Worm (Caenorhabditis elegans): ENCODE data around the gene pnc-1.

pnc-1 gene

DNA sequence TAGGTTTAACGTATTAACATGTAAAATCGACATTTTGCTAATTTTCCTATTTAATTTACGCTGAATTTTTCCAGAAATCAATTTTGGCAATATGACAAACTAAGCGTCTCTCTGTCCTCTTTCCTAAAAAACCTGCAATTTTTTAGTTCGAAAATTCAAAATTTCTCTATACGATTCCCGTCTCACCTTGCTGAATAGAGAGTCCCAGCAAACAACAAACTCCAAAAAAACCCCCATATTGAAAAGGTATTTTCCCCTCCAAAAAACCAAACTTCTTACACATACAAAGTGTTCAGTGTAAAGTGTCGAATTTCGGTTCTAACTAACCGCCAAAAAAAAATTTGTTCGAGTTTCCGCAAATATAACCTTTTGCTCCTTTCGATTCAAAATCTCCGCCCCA lies at the start of gene pnc-1:
TSS of gene pnc-1 (plus strand) at position 301 of the 400 bp plus-strand sequence.
- TF ChIP-seq sptf-1 (tag; optimal IDR thresholded peaks at IDR 0.05) = no peak
- TF ChIP-seq M03D4.4 (tag; optimal IDR thresholded peaks at IDR 0.05) = no peak
- no peak for TF ChIP-seq nhr-76 (tag; optimal IDR thresholded peaks at IDR 0.05)
- TF ChIP-seq cnd-1 (tag; optimal IDR thresholded peaks at IDR 0.05) = no peak

DNA sequence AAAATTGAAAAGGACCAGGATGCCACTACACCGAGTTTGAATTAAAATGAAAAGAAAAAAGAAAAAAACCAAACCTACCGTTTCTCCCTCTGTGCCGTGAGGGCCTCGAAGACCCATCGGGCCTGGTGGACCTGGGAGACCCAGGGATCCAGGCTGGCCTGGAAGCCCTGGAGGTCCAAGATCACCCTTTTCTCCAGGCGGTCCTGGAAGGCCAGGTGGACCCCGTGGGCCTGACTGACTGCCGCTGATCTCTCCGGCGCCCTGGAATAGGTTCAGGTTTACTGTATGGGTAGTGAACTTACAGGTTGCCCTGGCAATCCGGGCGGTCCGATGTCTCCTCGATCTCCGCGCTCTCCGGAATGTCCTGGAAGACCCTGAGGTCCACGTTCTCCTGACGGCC lies 44.6 kb upstream of the pnc-1 start:
- TF ChIP-seq mep-1 (tag; optimal IDR thresholded peaks at IDR 0.05) = no peak
- TF ChIP-seq sem-2 (GFP tag; optimal IDR thresholded peaks at IDR 0.05) = no peak
- no peak for TF ChIP-seq ces-1 (GFP tag; optimal IDR thresholded peaks at IDR 0.05)
- no peak for TF ChIP-seq ham-2 (GFP tag; optimal IDR thresholded peaks at IDR 0.05)
- no peak for TF ChIP-seq lin-13 (tag; optimal IDR thresholded peaks at IDR 0.05)
- no peak for TF ChIP-seq mls-2 (tag; optimal IDR thresholded peaks at IDR 0.05)
- TF ChIP-seq nhr-28 (tag; optimal IDR thresholded peaks at IDR 0.05) = no peak
- no peak for TF ChIP-seq M03D4.4 (tag; optimal IDR thresholded peaks at IDR 0.05)
- no peak for TF ChIP-seq elt-3 (tag; optimal IDR thresholded peaks at IDR 0.05)
- no peak for TF ChIP-seq unc-62 (GFP tag; optimal IDR thresholded peaks at IDR 0.05)
- TF ChIP-seq sptf-1 (tag; optimal IDR thresholded peaks at IDR 0.05) = no peak
- TF ChIP-seq lin-32 (GFP tag; optimal IDR thresholded peaks at IDR 0.05) = no peak
- TF ChIP-seq hlh-1 (tag; optimal IDR thresholded peaks at IDR 0.05) = no peak

DNA sequence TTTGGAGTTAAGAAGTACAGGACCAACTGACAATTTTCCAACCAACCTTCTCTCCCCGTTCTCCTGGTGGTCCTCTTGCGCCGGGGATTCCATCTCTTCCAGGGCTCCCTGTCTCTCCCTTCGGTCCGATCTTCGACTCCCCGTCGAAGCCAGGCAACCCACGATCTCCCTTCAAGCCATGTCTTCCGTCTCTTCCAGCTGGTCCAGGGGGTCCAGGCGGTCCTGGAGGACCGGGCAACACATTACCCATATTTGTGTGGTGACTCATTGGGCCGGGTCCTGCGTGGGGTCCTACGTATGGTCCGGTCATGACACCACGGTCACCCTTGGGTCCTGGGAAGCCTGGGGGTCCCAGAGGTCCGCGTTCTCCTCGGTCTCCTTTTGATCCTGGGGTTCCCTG lies 43.3 kb upstream of the pnc-1 start:
- TF ChIP-seq ceh-83 (GFP tag; optimal IDR thresholded peaks at IDR 0.05) (no peak), sem-2 (GFP tag; optimal IDR thresholded peaks at IDR 0.05) (no peak), unc-39 (tag; optimal IDR thresholded peaks at IDR 0.05) (no peak), pha-4 (tag; optimal IDR thresholded peaks at IDR 0.05) (no peak), blmp-1 (tag; optimal IDR thresholded peaks at IDR 0.05) (no peak)

ce11 chrIV:143807-144371 lies 40.4 kb upstream of the pnc-1 start:
- no peak for TF ChIP-seq pha-4 (tag; optimal IDR thresholded peaks at IDR 0.05)
- peak; percentile 56 for TF ChIP-seq mep-1 (tag; optimal IDR thresholded peaks at IDR 0.05)
- TF ChIP-seq ces-1 (GFP tag; optimal IDR thresholded peaks at IDR 0.05) = peak; percentile 55
- peak; percentile 92 for TF ChIP-seq sem-2 (GFP tag; optimal IDR thresholded peaks at IDR 0.05)
- TF ChIP-seq ceh-43 (GFP tag; optimal IDR thresholded peaks at IDR 0.05) = peak; percentile 94
- no peak for TF ChIP-seq nhr-76 (tag; optimal IDR thresholded peaks at IDR 0.05)
- TF ChIP-seq hlh-1 (tag; optimal IDR thresholded peaks at IDR 0.05) = peak; percentile 81
- peak; percentile 97 for TF ChIP-seq cnd-1 (tag; optimal IDR thresholded peaks at IDR 0.05)
- TF ChIP-seq mls-2 (tag; optimal IDR thresholded peaks at IDR 0.05) = peak; percentile 97
- TF ChIP-seq elt-1 (tag; optimal IDR thresholded peaks at IDR 0.05; ENCODE audit: borderline replicate concordance, insufficient read depth) = peak; percentile 38
- TF ChIP-seq nhr-28 (tag; optimal IDR thresholded peaks at IDR 0.05) = no peak
- TF ChIP-seq lin-13 (tag; optimal IDR thresholded peaks at IDR 0.05) = peak; percentile 76
- TF ChIP-seq nhr-2 (tag; optimal IDR thresholded peaks at IDR 0.05) = no peak
- no peak for TF ChIP-seq snpc-4 (tag; optimal IDR thresholded peaks at IDR 0.05)
- no peak for TF ChIP-seq unc-39 (tag; optimal IDR thresholded peaks at IDR 0.05)
- TF ChIP-seq drap-1 (GFP tag; optimal IDR thresholded peaks at IDR 0.05) = peak; percentile 96
- peak; percentile 91 for TF ChIP-seq bed-3 (GFP tag; optimal IDR thresholded peaks at IDR 0.05)
- peak; percentile 93 for TF ChIP-seq ham-2 (GFP tag; optimal IDR thresholded peaks at IDR 0.05)
- peak; percentile 92 for TF ChIP-seq lin-32 (GFP tag; optimal IDR thresholded peaks at IDR 0.05)
- peak; percentile 98 for TF ChIP-seq ceh-83 (GFP tag; optimal IDR thresholded peaks at IDR 0.05)
- peak; percentile 22 for TF ChIP-seq ceh-39 (tag; optimal IDR thresholded peaks at IDR 0.05)
- TF ChIP-seq mab-5 (tag; optimal IDR thresholded peaks at IDR 0.05) = no peak
- peak; percentile 34 for TF ChIP-seq elt-3 (tag; optimal IDR thresholded peaks at IDR 0.05)
- TF ChIP-seq tbx-8 (GFP tag; optimal IDR thresholded peaks at IDR 0.05) = peak; percentile 91
- TF ChIP-seq unc-62 (GFP tag; optimal IDR thresholded peaks at IDR 0.05) = peak; percentile 63
- TF ChIP-seq nhr-12 (tag; optimal IDR thresholded peaks at IDR 0.05) = peak; percentile 34
- peak; percentile 96 for TF ChIP-seq M03D4.4 (tag; optimal IDR thresholded peaks at IDR 0.05)
- TF ChIP-seq flh-1 (GFP tag; optimal IDR thresholded peaks at IDR 0.05) = peak; percentile 88
- no peak for TF ChIP-seq nhr-237 (tag; optimal IDR thresholded peaks at IDR 0.05)
- TF ChIP-seq lsy-2 (tag; optimal IDR thresholded peaks at IDR 0.05) = peak; percentile 61
- peak; percentile 50 for TF ChIP-seq ztf-11 (tag; optimal IDR thresholded peaks at IDR 0.05)
- no peak for TF ChIP-seq zip-8 (tag; optimal IDR thresholded peaks at IDR 0.05)
- TF ChIP-seq blmp-1 (tag; optimal IDR thresholded peaks at IDR 0.05) = no peak
- peak; percentile 98 for TF ChIP-seq sptf-1 (tag; optimal IDR thresholded peaks at IDR 0.05)
- TF ChIP-seq unc-120 (tag; optimal IDR thresholded peaks at IDR 0.05; ENCODE audit: poor library complexity, severe bottlenecking) = peak; percentile 96

All from whole organism, mixed stage, embryonic.